Worm (Caenorhabditis elegans): ENCODE results near the gene srh-218.

- TF ChIP-seq flt-1 (GFP tag; IDR thresholded peaks at IDR 0.05): 0 out of 2 replicates have a peak, but pooled peaks have one; percentile 28
- TF ChIP-seq klf-2 (GFP tag; conservative IDR thresholded peaks at IDR 0.05): no peak
Measured at ce11 chrV:15479825-15480224, 14.0 kb upstream of the srh-218 start.
